Worm (Caenorhabditis elegans) whole organism, midembryonic: ENCODE results near the gene djr-1.1.

Experiments
- flt-1 ChIP-seq: fragments of 200-800 bp; sonication (Bioruptor generic); IDR thresholded peaks from 2 replicates; pipeline ENCODE4 v1.3.6; 2022; ENCODE audit warnings: missing genetic modification characterization, missing compliant biosample characterization
- med-1 ChIP-seq: sonication (generic microtip); optimal IDR thresholded peaks from 2 replicates; lab custom pipeline; 2017; ENCODE audit warnings: missing genetic modification characterization, mild to moderate bottlenecking, missing compliant biosample characterization, antibody characterized with exemption, missing genetic modification reagents; ENCODE audit not compliant: insufficient read depth
- ref-1 ChIP-seq: fragments of 200-800 bp; sonication (Bioruptor generic); conservative IDR thresholded peaks from 2 replicates; pipeline ENCODE4 v1.3.6; 2022; ENCODE audit warnings: missing genetic modification reagents, missing genetic modification characterization, missing compliant biosample characterization

DNA sequence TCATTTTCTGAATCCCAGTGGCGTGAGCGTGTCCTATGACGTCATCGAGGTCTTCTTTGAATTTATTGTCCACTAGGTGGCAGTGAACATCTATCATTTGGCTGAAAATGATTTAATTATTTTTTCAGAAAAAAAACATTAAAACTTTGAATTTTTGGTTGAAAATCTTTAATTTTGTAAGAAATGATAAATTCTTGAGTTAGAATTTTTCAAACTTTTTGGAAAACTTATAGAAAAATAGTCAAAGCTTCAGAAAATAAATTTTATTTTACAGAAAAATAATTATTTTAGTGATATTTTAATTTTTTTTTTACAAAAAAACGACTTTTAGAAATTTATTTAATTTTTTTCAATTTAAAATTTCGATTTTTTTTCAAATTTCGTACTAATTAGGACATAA is 11.7 kb upstream of the djr-1.1 start, which contains the start of gene B0432.8:
- TF ChIP-seq flt-1 (GFP tag; lab: Robert Waterston, UW) (no peak), ref-1 (no peak), med-1 (GFP tag; lab: Kevin White, UChicago) (no peak)
